Worm (Caenorhabditis elegans): ENCODE results near the gene scl-27.

Gene scl-27

ce11 chrV:376790-377189 lies 23.0 kb upstream of the scl-27 start:
- TF ChIP-seq jun-1 (tag; optimal IDR thresholded peaks at IDR 0.05) (no peak), lin-15B (tag; optimal IDR thresholded peaks at IDR 0.05) (no peak), elt-3 (tag; optimal IDR thresholded peaks at IDR 0.05) (peak in 1 of 3 experiments; percentile 35), ZK546.5 (tag; optimal IDR thresholded peaks at IDR 0.05) (no peak), tbx-2 (tag; optimal IDR thresholded peaks at IDR 0.05) (no peak), elt-2 (tag; optimal IDR thresholded peaks at IDR 0.05) (peak; percentile 51)

- TF ChIP-seq nhr-43 (tag; optimal IDR thresholded peaks at IDR 0.05; ENCODE audit: poor library complexity, severe bottlenecking) (peak; percentile 29), nhr-25 (tag; optimal IDR thresholded peaks at IDR 0.05) (peak; percentile 25), daf-12 (tag; optimal IDR thresholded peaks at IDR 0.05) (no peak), nhr-23 (tag; optimal IDR thresholded peaks at IDR 0.05) (peak; percentile 40)
Observed at ce11 chrV:378231-378630, 21.6 kb upstream of the scl-27 start.

- TF ChIP-seq nhr-25 (tag; optimal IDR thresholded peaks at IDR 0.05): no peak
Observed at ce11 chrV:380186-380585, 19.6 kb upstream of the scl-27 start, which contains the start of gene mltn-8. Gene mltn-8, minus strand, starts transcription at chrV:380286.

ce11 chrV:381227-381950 lies 18.4 kb upstream of the scl-27 start, which contains the start of gene ZK6.8:
Gene ZK6.8, plus strand, starts transcription at chrV:381908.
- TF ChIP-seq lin-39 (tag; optimal IDR thresholded peaks at IDR 0.05): no peak
- no peak for TF ChIP-seq pha-4 (tag; optimal IDR thresholded peaks at IDR 0.05)
- no peak for TF ChIP-seq zag-1 (tag; optimal IDR thresholded peaks at IDR 0.05)
- no peak for TF ChIP-seq elt-1 (tag; optimal IDR thresholded peaks at IDR 0.05)
- TF ChIP-seq nhr-43 (tag; optimal IDR thresholded peaks at IDR 0.05; ENCODE audit: poor library complexity, severe bottlenecking): peak; percentile 97
- TF ChIP-seq elt-2 (tag; optimal IDR thresholded peaks at IDR 0.05): peak; percentile 26
- TF ChIP-seq hmg-11 (tag; optimal IDR thresholded peaks at IDR 0.05): no peak
- no peak for TF ChIP-seq daf-12 (tag; optimal IDR thresholded peaks at IDR 0.05)
- peak; percentile 0 for TF ChIP-seq R02D3.7 (tag; optimal IDR thresholded peaks at IDR 0.05)
- no peak for TF ChIP-seq ceh-16 (tag; optimal IDR thresholded peaks at IDR 0.05)
- no peak for TF ChIP-seq ZK546.5 (tag; optimal IDR thresholded peaks at IDR 0.05)
- no peak for TF ChIP-seq skn-1 (tag; optimal IDR thresholded peaks at IDR 0.05)
- no peak for TF ChIP-seq nhr-237 (tag; optimal IDR thresholded peaks at IDR 0.05)
- TF ChIP-seq fkh-10 (GFP tag; optimal IDR thresholded peaks at IDR 0.05): no peak
- no peak for TF ChIP-seq jun-1 (tag; optimal IDR thresholded peaks at IDR 0.05)
- TF ChIP-seq mdl-1 (tag; optimal IDR thresholded peaks at IDR 0.05): no peak
- TF ChIP-seq fkh-2 (tag; optimal IDR thresholded peaks at IDR 0.05): no peak
- no peak for TF ChIP-seq sea-2 (GFP tag; optimal IDR thresholded peaks at IDR 0.05)
- no peak for TF ChIP-seq lin-15B (tag; optimal IDR thresholded peaks at IDR 0.05)
- no peak for TF ChIP-seq fos-1 (tag; optimal IDR thresholded peaks at IDR 0.05)
- TF ChIP-seq eor-1 (tag; optimal IDR thresholded peaks at IDR 0.05): no peak
- peak; percentile 64 to 72 (median 69) for TF ChIP-seq elt-3 (tag; optimal IDR thresholded peaks at IDR 0.05)
- TF ChIP-seq unc-39 (tag; optimal IDR thresholded peaks at IDR 0.05): no peak
- TF ChIP-seq unc-62 (GFP tag; optimal IDR thresholded peaks at IDR 0.05): peak; percentile 27
- no peak for TF ChIP-seq mml-1 (tag; optimal IDR thresholded peaks at IDR 0.05)
- peak; percentile 31 for TF ChIP-seq snpc-4 (tag; optimal IDR thresholded peaks at IDR 0.05)
- no peak for TF ChIP-seq ceh-82 (tag; optimal IDR thresholded peaks at IDR 0.05)
- TF ChIP-seq egl-27 (tag; optimal IDR thresholded peaks at IDR 0.05): peak; percentile 58
- no peak for TF ChIP-seq nhr-28 (tag; optimal IDR thresholded peaks at IDR 0.05)
- no peak for TF ChIP-seq nhr-11 (tag; optimal IDR thresholded peaks at IDR 0.05)
- TF ChIP-seq ceh-28 (tag; optimal IDR thresholded peaks at IDR 0.05): peak; percentile 27
- TF ChIP-seq pqm-1 (tag; optimal IDR thresholded peaks at IDR 0.05): no peak
- TF ChIP-seq nhr-76 (tag; optimal IDR thresholded peaks at IDR 0.05): no peak
- TF ChIP-seq nfya-1 (tag; optimal IDR thresholded peaks at IDR 0.05; ENCODE audit: insufficient read depth): no peak
- peak; percentile 93 for TF ChIP-seq nhr-23 (tag; optimal IDR thresholded peaks at IDR 0.05)
- no peak for TF ChIP-seq egl-5 (tag; optimal IDR thresholded peaks at IDR 0.05)
- TF ChIP-seq tbx-2 (tag; optimal IDR thresholded peaks at IDR 0.05): peak; percentile 10
- no peak for TF ChIP-seq ama-1 (optimal IDR thresholded peaks at IDR 0.05)
- TF ChIP-seq aly-2 (tag; optimal IDR thresholded peaks at IDR 0.05): no peak
- TF ChIP-seq nhr-67 (tag; optimal IDR thresholded peaks at IDR 0.05): no peak
- no peak for TF ChIP-seq ztf-4 (tag; optimal IDR thresholded peaks at IDR 0.05)
- TF ChIP-seq nhr-77 (tag; optimal IDR thresholded peaks at IDR 0.05): no peak
- no peak for TF ChIP-seq nhr-12 (tag; optimal IDR thresholded peaks at IDR 0.05)
- no peak for TF ChIP-seq ztf-11 (tag; optimal IDR thresholded peaks at IDR 0.05)
- peak; percentile 92 for TF ChIP-seq nhr-25 (tag; optimal IDR thresholded peaks at IDR 0.05)
- peak; percentile 14 for TF ChIP-seq lsy-12 (tag; optimal IDR thresholded peaks at IDR 0.05)

Data from whole organism, L3 larva.